Worm (Caenorhabditis elegans) whole organism, L3 larva: ENCODE measurements around the gene smu-2.

Experiments used
- ama-1 ChIP-seq: fragments of 150-350 bp; optimal IDR thresholded peaks from 2 replicates; lab custom pipeline; 2018
- ceh-16 ChIP-seq: sonication (generic microtip); optimal IDR thresholded peaks from 2 replicates; lab custom pipeline; 2017; ENCODE audit warnings: missing biosample characterization, missing genetic modification characterization
- eor-1 ChIP-seq, 2 experiments: fragments of 150-350 bp; optimal IDR thresholded peaks; 2 replicates each; lab custom pipeline; 2014 to 2018; ENCODE audit warnings: missing biosample characterization in 2 of 2, missing genetic modification characterization in 2 of 2
- nhr-12 ChIP-seq: fragments of 150-350 bp; optimal IDR thresholded peaks from 2 replicates; lab custom pipeline; 2014; ENCODE audit warnings: missing biosample characterization, missing genetic modification characterization
- nhr-28 ChIP-seq: fragments of 150-350 bp; optimal IDR thresholded peaks from 2 replicates; lab custom pipeline; 2014; ENCODE audit warnings: missing biosample characterization, missing genetic modification characterization

DNA sequence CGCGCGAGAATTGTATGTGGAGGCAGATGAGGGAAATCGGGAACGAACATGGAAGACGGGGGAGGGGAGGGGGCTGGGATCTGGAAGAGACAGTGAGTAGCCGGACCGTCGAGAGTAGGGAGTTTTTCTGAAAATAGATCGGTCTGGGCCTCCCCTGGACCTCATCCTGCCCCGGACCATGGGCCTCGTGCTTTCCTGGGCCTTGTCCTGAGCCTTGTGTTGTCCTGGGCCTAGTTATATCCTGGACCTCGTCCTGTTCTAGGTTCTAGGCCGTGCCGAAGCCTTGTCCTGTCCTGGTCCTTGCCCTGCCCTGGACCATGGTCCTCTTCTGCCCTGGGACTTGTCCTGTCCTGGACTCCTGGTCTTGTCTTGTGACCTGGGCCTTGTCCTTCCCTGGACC is 44.8 kb upstream of the smu-2 start:
- TF ChIP-seq ama-1 (lab: Kevin White, UChicago) (no peak), eor-1 (tag; optimal IDR thresholded peaks at IDR 0.05; lab: Kevin White, UChicago) (no peak), nhr-28 (tag; lab: Kevin White, UChicago) (no peak), ceh-16 (tag; lab: Kevin White, UChicago) (no peak), nhr-12 (tag; lab: Kevin White, UChicago) (no peak)
